Fruit fly (Drosophila melanogaster) whole organism, adult: ENCODE data around the gene TfIIFbeta.
A peak's percentile ranks its signal among the peaks of the same experiment; 100 is the strongest.

Experiments used
- CG11617 ChIP-seq: fragments of 200-800 bp; sonication (Bioruptor generic); optimal IDR thresholded peaks from 2 replicates; lab custom pipeline; 2017; ENCODE audit warnings: mild to moderate bottlenecking, missing biosample characterization, missing genetic modification reagents, missing genetic modification characterization
- CG12768 ChIP-seq: fragments of 200-800 bp; sonication (Bioruptor generic); optimal IDR thresholded peaks from 2 replicates; lab custom pipeline; 2017; ENCODE audit warnings: missing biosample characterization, missing genetic modification characterization, mild to moderate bottlenecking, moderate library complexity, missing genetic modification reagents
- CG14711 ChIP-seq: fragments of 200-800 bp; sonication (Bioruptor generic); optimal IDR thresholded peaks from 2 replicates; lab custom pipeline; 2018; ENCODE audit warnings: missing biosample characterization, mild to moderate bottlenecking, missing genetic modification characterization, moderate library complexity
- CG1620 ChIP-seq: fragments of 200-800 bp; sonication (Bioruptor generic); optimal IDR thresholded peaks from 2 replicates; lab custom pipeline; 2016; ENCODE audit warnings: missing biosample characterization, missing genetic modification characterization
- CG33017 ChIP-seq: fragments of 200-800 bp; sonication (Bioruptor generic); optimal IDR thresholded peaks from 2 replicates; lab custom pipeline; 2018; ENCODE audit warnings: missing biosample characterization, mild to moderate bottlenecking, missing genetic modification characterization, moderate library complexity
- CG5204 ChIP-seq: fragments of 200-800 bp; sonication (Bioruptor generic); optimal IDR thresholded peaks from 2 replicates; lab custom pipeline; 2016; ENCODE audit warnings: missing biosample characterization, missing genetic modification characterization
- CG7045 ChIP-seq: fragments of 200-800 bp; sonication (Bioruptor generic); optimal IDR thresholded peaks from 2 replicates; lab custom pipeline; 2017; ENCODE audit warnings: missing biosample characterization, mild to moderate bottlenecking, missing genetic modification characterization
- CG7101 ChIP-seq: fragments of 200-800 bp; sonication (Bioruptor generic); optimal IDR thresholded peaks from 2 replicates; lab custom pipeline; 2018; ENCODE audit warnings: missing biosample characterization, mild to moderate bottlenecking, missing genetic modification characterization, moderate library complexity
- Clk ChIP-seq: fragments of 200-800 bp; sonication (Bioruptor generic); optimal IDR thresholded peaks from 2 replicates; lab custom pipeline; 2017; ENCODE audit warnings: missing biosample characterization, missing genetic modification characterization
- Crg-1 ChIP-seq: fragments of 200-800 bp; sonication (Bioruptor generic); optimal IDR thresholded peaks from 2 replicates; lab custom pipeline; 2016; ENCODE audit warnings: missing biosample characterization, missing genetic modification characterization
- Hr96 ChIP-seq: fragments of 200-800 bp; sonication (Bioruptor generic); optimal IDR thresholded peaks from 2 replicates; lab custom pipeline; 2016; ENCODE audit warnings: missing biosample characterization, missing genetic modification characterization
- Mnt ChIP-seq: fragments of 200-800 bp; sonication (Bioruptor generic); optimal IDR thresholded peaks from 2 replicates; lab custom pipeline; 2016; ENCODE audit warnings: missing biosample characterization, mild to moderate bottlenecking, missing genetic modification characterization
- bab1 ChIP-seq: fragments of 200-800 bp; sonication (Bioruptor generic); optimal IDR thresholded peaks from 3 replicates; lab custom pipeline; 2019; ENCODE audit warnings: missing biosample characterization, mild to moderate bottlenecking, missing genetic modification characterization, moderate library complexity
- cic ChIP-seq: fragments of 200-800 bp; sonication (Bioruptor generic); optimal IDR thresholded peaks from 2 replicates; lab custom pipeline; 2017; ENCODE audit warnings: missing biosample characterization, mild to moderate bottlenecking, missing genetic modification characterization, moderate library complexity
- cnc ChIP-seq, 2 experiments: fragments of >200 bp; optimal IDR thresholded peaks; 2 replicates each; lab custom pipeline; 2017
- kay ChIP-seq: fragments of 200-800 bp; sonication (Bioruptor generic); peaks from one replicate; lab custom pipeline; 2016; ENCODE audit warnings: missing biosample characterization, missing genetic modification characterization, borderline replicate concordance
- ovo ChIP-seq: fragments of 200-800 bp; sonication (Bioruptor generic); optimal IDR thresholded peaks from 2 replicates; lab custom pipeline; 2016; ENCODE audit warnings: missing biosample characterization, missing genetic modification characterization
- pad ChIP-seq: fragments of 200-800 bp; sonication (Bioruptor generic); optimal IDR thresholded peaks from 3 replicates; lab custom pipeline; 2017; ENCODE audit warnings: missing biosample characterization, missing genetic modification characterization, mild to moderate bottlenecking, moderate library complexity, missing genetic modification reagents
- tj ChIP-seq: fragments of 200-800 bp; sonication (Bioruptor generic); optimal IDR thresholded peaks from 3 replicates; lab custom pipeline; 2017; ENCODE audit warnings: missing biosample characterization, mild to moderate bottlenecking, missing genetic modification characterization, moderate library complexity
- toe ChIP-seq: fragments of 200-800 bp; sonication (Bioruptor generic); optimal IDR thresholded peaks from 2 replicates; lab custom pipeline; 2016; ENCODE audit warnings: missing biosample characterization, missing genetic modification characterization

The TfIIFbeta gene

DNA sequence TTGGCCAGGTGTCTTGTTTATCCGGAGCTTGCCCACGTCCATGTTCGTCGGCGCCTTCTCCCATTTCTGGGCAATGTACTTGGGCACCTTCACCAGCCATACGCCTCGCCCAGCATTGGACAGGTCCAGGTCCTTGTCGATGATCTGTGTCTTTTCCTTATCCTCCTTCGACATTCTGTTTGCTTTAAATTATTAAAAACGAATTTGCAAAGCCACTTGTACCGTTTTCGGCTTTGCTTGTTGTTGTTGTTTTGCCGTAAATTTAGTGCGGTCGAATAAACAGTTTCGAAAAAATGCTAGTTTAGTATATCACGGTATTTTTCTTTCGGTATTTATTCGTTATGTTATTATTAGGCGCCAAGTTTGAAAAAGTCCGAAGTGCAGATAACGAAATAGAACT lies at the start of gene TfIIFbeta:
TfIIFbeta (minus strand) TSS at position 279 of the 400 bp plus-strand sequence.
- TF ChIP-seq bab1 (GFP tag; lab: Kevin White, UChicago) = no peak

DNA sequence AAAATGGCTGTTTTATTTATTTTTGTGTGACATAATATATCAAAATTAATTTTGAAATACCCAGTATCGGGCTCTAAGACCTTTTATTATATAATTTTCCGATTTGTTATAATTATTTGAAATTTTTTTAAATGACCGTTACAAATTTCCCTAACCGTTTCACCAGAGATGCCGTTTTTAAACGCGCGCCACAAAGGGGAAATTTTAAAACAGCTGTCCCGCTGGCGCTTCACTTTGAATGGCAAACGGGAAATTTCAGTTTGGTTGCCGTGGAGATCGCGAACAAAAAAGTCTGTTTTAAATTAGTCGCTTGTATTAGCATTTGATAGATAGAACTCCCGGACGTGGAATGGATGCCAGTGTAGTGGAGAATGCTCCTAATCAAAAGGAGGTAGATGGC lies 47.4 kb upstream of the TfIIFbeta start, which contains the start of the genes CG14693 and TTLL15:
CG14693 (minus strand) TSS at position 16 of the 400 bp plus-strand sequence.
TTLL15 (plus strand) TSS at position 257 of the 400 bp plus-strand sequence.
- TF ChIP-seq kay (peak; percentile 82), CG1620 (GFP tag; lab: Kevin White, UChicago) (no peak)

DNA sequence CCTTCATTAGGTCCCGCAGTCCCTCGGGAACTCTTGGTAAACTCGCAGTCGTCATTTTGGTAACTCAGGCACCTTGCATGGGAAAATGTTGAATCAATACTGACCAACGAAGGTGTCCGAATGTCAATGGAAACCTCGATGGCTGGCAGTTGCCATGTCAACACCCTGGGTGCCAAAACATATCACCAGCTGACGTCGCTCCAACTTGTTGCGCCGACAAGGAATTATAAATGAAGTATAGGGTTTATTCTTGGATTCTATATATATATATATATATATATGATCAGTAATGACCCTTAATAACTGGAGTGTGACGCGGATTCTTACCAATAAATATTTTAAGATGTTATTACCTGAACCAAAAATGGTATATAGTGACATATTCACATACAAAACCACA lies 36.3 kb upstream of the TfIIFbeta start, which contains the start of gene CG14692:
CG14692 (minus strand) TSS at position 101 of the 400 bp plus-strand sequence.
- TF ChIP-seq bab1 (GFP tag; lab: Kevin White, UChicago) (no peak), Hr96 (GFP tag; lab: Kevin White, UChicago) (no peak), Mnt (GFP tag; lab: Kevin White, UChicago) (no peak)

DNA sequence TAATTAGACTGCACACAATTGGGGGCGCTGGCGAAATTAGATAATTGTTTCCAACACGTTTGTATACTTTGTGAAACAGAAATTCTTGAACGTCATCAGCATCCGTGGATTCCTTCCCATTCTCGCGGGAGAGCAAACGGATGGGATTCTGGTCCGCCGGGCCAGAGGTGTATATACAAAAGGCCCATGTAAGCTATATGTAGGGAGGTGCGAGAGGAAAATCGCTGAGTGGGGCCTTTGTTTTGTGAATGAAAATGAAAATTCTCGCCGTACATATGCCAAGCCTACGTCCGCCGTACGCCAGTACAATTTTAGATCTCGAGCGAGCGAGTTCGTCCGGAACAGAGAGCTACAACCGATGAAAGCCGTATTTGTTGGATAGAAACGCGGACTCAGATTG lies 25.0 kb upstream of the TfIIFbeta start, which contains the start of gene CG14687:
CG14687 (plus strand) TSS at position 301 of the 400 bp plus-strand sequence.
- TF ChIP-seq CG11617 = no peak
- TF ChIP-seq toe (GFP tag; lab: Kevin White, UChicago) = no peak
- TF ChIP-seq CG7101 (tag; lab: Kevin White, UChicago) = no peak
- no peak for TF ChIP-seq bab1 (GFP tag; lab: Kevin White, UChicago)
- TF ChIP-seq CG1620 (GFP tag; lab: Kevin White, UChicago) = no peak

DNA sequence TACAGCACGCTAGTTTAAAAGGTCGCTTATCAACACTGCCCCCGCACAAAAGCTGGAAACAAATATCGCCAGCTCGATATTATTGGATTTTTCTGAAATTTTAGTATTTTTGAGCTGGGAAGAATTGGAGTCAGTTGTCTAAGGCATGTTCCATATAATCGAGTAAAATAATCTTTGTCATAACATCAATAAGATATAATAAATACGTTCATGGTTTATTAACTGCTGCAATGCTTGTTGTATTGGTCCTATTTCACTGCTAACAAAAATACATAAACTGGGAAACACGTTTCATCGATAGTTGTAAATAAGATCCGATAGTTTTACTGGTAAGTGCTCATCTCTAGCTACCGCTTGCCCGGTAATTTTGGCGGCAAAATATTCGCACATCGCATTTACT lies 20.6 kb upstream of the TfIIFbeta start, which contains the start of the genes Art1 and Mcm5:
Art1 (minus strand) TSS at position 41 of the 400 bp plus-strand sequence.
Mcm5 (plus strand) TSS at position 339 of the 400 bp plus-strand sequence.
- TF ChIP-seq Hr96 (GFP tag; lab: Kevin White, UChicago) (peak; percentile 69), CG12768 (GFP tag; lab: Kevin White, UChicago) (peak; percentile 2), CG14711 (tag; lab: Kevin White, UChicago) (peak; percentile 38), CG7101 (tag; lab: Kevin White, UChicago) (peak; percentile 33), kay (peak; percentile 39), pad (GFP tag; lab: Kevin White, UChicago) (peak; percentile 58), toe (GFP tag; lab: Kevin White, UChicago) (peak; percentile 73), tj (no peak), CG11617 (peak; percentile 45), ovo (GFP tag; lab: Kevin White, UChicago) (no peak), CG1620 (GFP tag; lab: Kevin White, UChicago) (peak; percentile 76), CG33017 (tag; lab: Kevin White, UChicago) (no peak), Clk (peak; percentile 5), Crg-1 (GFP tag; lab: Kevin White, UChicago) (peak; percentile 59), cnc (optimal IDR thresholded peaks at IDR 0.05; lab: Kevin White, UChicago) (no peak), CG5204 (GFP tag; lab: Kevin White, UChicago) (peak; percentile 66), CG7045 (GFP tag; lab: Kevin White, UChicago) (peak; percentile 47), cic (GFP tag; lab: Kevin White, UChicago) (no peak), Mnt (GFP tag; lab: Kevin White, UChicago) (peak; percentile 75), bab1 (GFP tag; lab: Kevin White, UChicago) (peak; percentile 47)

DNA sequence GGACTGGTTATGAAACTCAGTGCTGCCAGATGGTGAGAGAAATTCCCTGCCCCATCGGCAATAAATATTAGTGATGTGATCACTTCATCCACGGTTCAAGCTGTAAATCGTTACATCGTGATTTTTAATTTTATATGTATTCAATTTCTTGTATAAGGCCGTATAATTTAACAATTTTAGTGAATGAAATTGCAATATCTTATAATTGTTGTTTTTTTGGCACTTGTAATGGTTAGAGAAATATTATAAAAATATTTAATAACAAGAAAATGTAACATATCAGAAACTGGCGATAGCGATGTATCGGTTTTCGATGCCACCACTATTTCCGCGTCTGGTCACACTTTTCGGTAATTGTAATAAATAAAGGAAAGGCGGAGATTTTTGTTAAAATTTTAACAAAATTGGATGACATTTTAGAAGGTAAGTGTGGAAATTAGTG lies 16.5 kb upstream of the TfIIFbeta start, which contains the start of the genes mRpL37 and Rbp1:
mRpL37 (minus strand) TSS at position 35 of the 442 bp plus-strand sequence.
Rbp1 (plus strand) TSS at position 326 of the 442 bp plus-strand sequence.
- TF ChIP-seq CG7045 (GFP tag; lab: Kevin White, UChicago) (peak; percentile 71), CG7101 (tag; lab: Kevin White, UChicago) (peak; percentile 73), cic (GFP tag; lab: Kevin White, UChicago) (no peak), cnc (optimal IDR thresholded peaks at IDR 0.05; lab: Kevin White, UChicago) (no peak), CG1620 (GFP tag; lab: Kevin White, UChicago) (peak; percentile 73), Clk (peak; percentile 28), ovo (GFP tag; lab: Kevin White, UChicago) (peak; percentile 59), Mnt (GFP tag; lab: Kevin White, UChicago) (peak; percentile 69), tj (peak; percentile 71), toe (GFP tag; lab: Kevin White, UChicago) (peak; percentile 85), CG33017 (tag; lab: Kevin White, UChicago) (peak; percentile 13), kay (peak; percentile 75), CG5204 (GFP tag; lab: Kevin White, UChicago) (peak; percentile 57), Crg-1 (GFP tag; lab: Kevin White, UChicago) (peak; percentile 56), CG12768 (GFP tag; lab: Kevin White, UChicago) (peak; percentile 62), bab1 (GFP tag; lab: Kevin White, UChicago) (peak; percentile 77), CG14711 (tag; lab: Kevin White, UChicago) (peak; percentile 71), Hr96 (GFP tag; lab: Kevin White, UChicago) (no peak), CG11617 (peak; percentile 71), pad (GFP tag; lab: Kevin White, UChicago) (peak; percentile 60)

DNA sequence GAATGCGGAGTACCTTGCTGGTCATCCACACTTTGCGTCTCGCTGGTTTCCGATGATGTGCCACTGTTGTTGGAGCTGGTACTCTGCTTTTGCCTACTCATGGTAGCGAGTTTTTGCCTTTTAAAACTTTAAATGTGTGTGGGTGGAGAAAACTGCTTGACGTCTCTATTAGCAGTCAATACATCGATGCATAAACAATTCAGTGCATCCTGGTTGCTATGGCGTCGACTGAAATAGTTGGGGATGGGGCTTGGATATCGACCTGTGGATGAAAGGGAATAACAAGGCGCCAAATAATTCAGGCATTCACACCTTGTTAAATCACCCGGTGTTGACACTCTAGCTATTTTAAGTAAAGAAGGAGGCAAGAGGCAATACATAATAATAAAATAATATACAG lies 14.6 kb upstream of the TfIIFbeta start, which contains the start of gene CG42633:
CG42633 (minus strand) TSS at position 101 of the 400 bp plus-strand sequence.
- TF ChIP-seq Clk (no peak), CG11617 (no peak), CG12768 (GFP tag; lab: Kevin White, UChicago) (no peak), CG5204 (GFP tag; lab: Kevin White, UChicago) (no peak)
